Worm (Caenorhabditis elegans): Measurements from ENCODE around the gene aipr-1.

ce11 chrII:6637854-6638253 is 43.8 kb upstream of the aipr-1 start:
- no peak for TF ChIP-seq zip-2 (tag; optimal IDR thresholded peaks at IDR 0.05)
- no peak for TF ChIP-seq aly-2 (tag; optimal IDR thresholded peaks at IDR 0.05)
- no peak for TF ChIP-seq mdl-1 (tag; optimal IDR thresholded peaks at IDR 0.05)
- TF ChIP-seq arid-1 (GFP tag; conservative IDR thresholded peaks at IDR 0.05), result no peak
- no peak for TF ChIP-seq ceh-32 (tag; optimal IDR thresholded peaks at IDR 0.05; ENCODE audit: poor library complexity)
- TF ChIP-seq unc-39 (tag; optimal IDR thresholded peaks at IDR 0.05), result no peak
- TF ChIP-seq nhr-237 (tag; optimal IDR thresholded peaks at IDR 0.05), result no peak
- TF ChIP-seq ama-1 (optimal IDR thresholded peaks at IDR 0.05), result no peak
- TF ChIP-seq skn-1 (tag; optimal IDR thresholded peaks at IDR 0.05), result no peak
- TF ChIP-seq fos-1 (tag; optimal IDR thresholded peaks at IDR 0.05), result no peak
